Worm (Caenorhabditis elegans) whole organism, late embryonic: ENCODE data around the gene mdt-29.

Experiments
- C38D4.7 ChIP-seq: fragments of 200-800 bp; sonication (Bioruptor generic); optimal IDR thresholded peaks from 2 replicates; lab custom pipeline; 2018; ENCODE audit warnings: mild to moderate bottlenecking, missing genetic modification characterization, moderate library complexity, missing compliant biosample characterization
- F13H6.1 ChIP-seq: sonication (generic microtip); optimal IDR thresholded peaks from 2 replicates; lab custom pipeline; 2016; ENCODE audit warnings: missing genetic modification characterization, missing compliant biosample characterization
- ama-1 ChIP-seq: fragments of 150-350 bp; optimal IDR thresholded peaks from 2 replicates; lab custom pipeline; 2014
- ceh-18 ChIP-seq: sonication (generic microtip); optimal IDR thresholded peaks from 2 replicates; lab custom pipeline; 2016; ENCODE audit warnings: missing genetic modification characterization, missing compliant biosample characterization
- ceh-30 ChIP-seq: fragments of 150-350 bp; optimal IDR thresholded peaks from 2 replicates; lab custom pipeline; 2014; ENCODE audit warnings: missing biosample characterization, missing genetic modification characterization
- ceh-31 ChIP-seq: sonication (generic microtip); optimal IDR thresholded peaks from 2 replicates; lab custom pipeline; 2016; ENCODE audit warnings: missing genetic modification characterization, missing compliant biosample characterization
- elt-2 ChIP-seq: sonication (generic microtip); optimal IDR thresholded peaks from 2 replicates; lab custom pipeline; 2016; ENCODE audit warnings: missing genetic modification reagents, missing genetic modification characterization, missing compliant biosample characterization
- ets-4 ChIP-seq: sonication (generic microtip); optimal IDR thresholded peaks from 2 replicates; lab custom pipeline; 2016; ENCODE audit warnings: missing genetic modification characterization, missing compliant biosample characterization
- nhr-11 ChIP-seq: fragments of 150-350 bp; optimal IDR thresholded peaks from 2 replicates; lab custom pipeline; 2014; ENCODE audit warnings: missing biosample characterization, missing genetic modification characterization
- pax-1 ChIP-seq: fragments of 150-350 bp; optimal IDR thresholded peaks from 2 replicates; lab custom pipeline; 2014; ENCODE audit warnings: missing biosample characterization, missing genetic modification characterization
- pha-4 ChIP-seq: fragments of 150-350 bp; optimal IDR thresholded peaks from 2 replicates; lab custom pipeline; 2018; ENCODE audit warnings: missing biosample characterization, missing genetic modification reagents, missing genetic modification characterization
- zip-5 ChIP-seq: sonication (generic microtip); optimal IDR thresholded peaks from 2 replicates; lab custom pipeline; 2016; ENCODE audit warnings: missing genetic modification characterization, missing compliant biosample characterization

ce11 chrIII:13733833-13734232, 39.1 kb upstream of the mdt-29 start:
- TF ChIP-seq ceh-30 (no peak), ama-1 (lab: Kevin White, UChicago) (no peak), ceh-31 (tag; lab: Kevin White, UChicago) (no peak), C38D4.7 (GFP tag; lab: Kevin White, UChicago) (no peak), zip-5 (tag; lab: Kevin White, UChicago) (no peak), nhr-11 (no peak), pha-4 (tag; lab: Kevin White, UChicago) (no peak), ceh-18 (no peak), pax-1 (no peak), F13H6.1 (tag; lab: Kevin White, UChicago) (no peak), elt-2 (tag; lab: Kevin White, UChicago) (peak; percentile 79), ets-4 (tag; lab: Kevin White, UChicago) (no peak)
